Fruit fly (Drosophila melanogaster) whole organism: ENCODE data around the gene CG12224.

ENCODE experiments used
- CG8478 ChIP-seq: fragments of >200 bp; optimal IDR thresholded peaks from 2 replicates; lab custom pipeline; 2018; ENCODE audit warnings: inconsistent platforms
- Dll ChIP-seq: fragments of >200 bp; optimal IDR thresholded peaks from 2 replicates; lab custom pipeline; 2017
- EcR ChIP-seq, 2 experiments: fragments of >200 bp; optimal IDR thresholded peaks; 2 replicates each; lab custom pipeline; 2017; ENCODE audit warnings: missing biosample characterization in 2 of 2, missing genetic modification characterization in 2 of 2, missing genetic modification reagents in 2 of 2
- pan ChIP-seq: fragments of >200 bp; optimal IDR thresholded peaks from 2 replicates; lab custom pipeline; 2017
- psq ChIP-seq: fragments of >200 bp; optimal IDR thresholded peaks from 2 replicates; lab custom pipeline; 2017
- usp ChIP-seq: fragments of >200 bp; optimal IDR thresholded peaks from 2 replicates; lab custom pipeline; 2017; ENCODE audit warnings: missing biosample characterization, missing genetic modification characterization, mixed read lengths

Gene CG12224

dm6 chr3R:11981962-11982361, at the start of gene CG12224:
Gene CG12224 (minus strand): TSS chr3R:11982062.
- TF ChIP-seq pan (lab: Kevin White, UChicago) (no peak), psq (no peak), CG8478 (lab: Kevin White, UChicago) (no peak), EcR (GFP tag; optimal IDR thresholded peaks at IDR 0.05; lab: Kevin White, UChicago) (no peak), usp (GFP tag; lab: Kevin White, UChicago) (no peak), Dll (no peak)

dm6 chr3R:12031657-12032056, 49.8 kb upstream of the CG12224 start, which contains the start of the genes CG31358, CG42504 and CG42505:
Gene CG31358 (minus strand): TSS chr3R:12031757.
Gene CG42504 (minus strand): TSS chr3R:12031757.
Gene CG42505 (minus strand): TSS chr3R:12031757.
- TF ChIP-seq Dll, result no peak
- TF ChIP-seq CG8478 (lab: Kevin White, UChicago), result no peak
- no peak for TF ChIP-seq pan (lab: Kevin White, UChicago)
- no peak for TF ChIP-seq usp (GFP tag; lab: Kevin White, UChicago)
- TF ChIP-seq EcR (GFP tag; optimal IDR thresholded peaks at IDR 0.05; lab: Kevin White, UChicago), result no peak
- TF ChIP-seq psq, result no peak

- TF ChIP-seq pan (lab: Kevin White, UChicago), result no peak
- TF ChIP-seq Dll, result no peak
- no peak for TF ChIP-seq CG8478 (lab: Kevin White, UChicago)
- no peak for TF ChIP-seq usp (GFP tag; lab: Kevin White, UChicago)
- no peak for TF ChIP-seq psq
- TF ChIP-seq EcR (GFP tag; optimal IDR thresholded peaks at IDR 0.05; lab: Kevin White, UChicago), result no peak
Observed at dm6 chr3R:12020987-12021386, 39.1 kb upstream of the CG12224 start.

- TF ChIP-seq pan (lab: Kevin White, UChicago), result no peak
Observed at dm6 chr3R:12016828-12017280, 35.0 kb upstream of the CG12224 start, which contains the start of the genes DCAF12 and Spt3. Gene DCAF12 (minus strand): TSS chr3R:12017031. Gene Spt3 (plus strand): TSS chr3R:12017156.

- no peak for TF ChIP-seq Dll
- no peak for TF ChIP-seq pan (lab: Kevin White, UChicago)
- no peak for TF ChIP-seq psq
- TF ChIP-seq usp (GFP tag; lab: Kevin White, UChicago), result no peak
- no peak for TF ChIP-seq CG8478 (lab: Kevin White, UChicago)
Observed at dm6 chr3R:12010202-12010824, 28.5 kb upstream of the CG12224 start, which contains the start of the genes KLHL18 and GCC185. Gene KLHL18 (minus strand): TSS chr3R:12010434. Gene GCC185 (plus strand): TSS chr3R:12010772.

dm6 chr3R:12006417-12006816, 24.6 kb upstream of the CG12224 start:
- TF ChIP-seq psq (no peak), CG8478 (lab: Kevin White, UChicago) (no peak), Dll (no peak), EcR (GFP tag; optimal IDR thresholded peaks at IDR 0.05; lab: Kevin White, UChicago) (no peak), usp (GFP tag; lab: Kevin White, UChicago) (no peak), pan (lab: Kevin White, UChicago) (no peak)

dm6 chr3R:12005417-12005816, 23.6 kb upstream of the CG12224 start, which contains the start of gene Tk:
Gene Tk (minus strand): TSS chr3R:12005473.
- TF ChIP-seq EcR (GFP tag; optimal IDR thresholded peaks at IDR 0.05; lab: Kevin White, UChicago), result no peak
- no peak for TF ChIP-seq usp (GFP tag; lab: Kevin White, UChicago)
- TF ChIP-seq CG8478 (lab: Kevin White, UChicago), result no peak
- TF ChIP-seq Dll, result no peak
- no peak for TF ChIP-seq pan (lab: Kevin White, UChicago)
- no peak for TF ChIP-seq psq

dm6 chr3R:11999074-11999473, 17.2 kb upstream of the CG12224 start, which contains the start of gene Ect3:
Gene Ect3 (plus strand): TSS chr3R:11999278.
- TF ChIP-seq Dll, result no peak

dm6 chr3R:11998130-11998529, 16.3 kb upstream of the CG12224 start:
- TF ChIP-seq psq (no peak), CG8478 (lab: Kevin White, UChicago) (no peak), Dll (no peak), pan (lab: Kevin White, UChicago) (no peak), usp (GFP tag; lab: Kevin White, UChicago) (no peak), EcR (GFP tag; optimal IDR thresholded peaks at IDR 0.05; lab: Kevin White, UChicago) (no peak)

dm6 chr3R:11992934-11993670, 11.2 kb upstream of the CG12224 start, which contains the start of gene mfas:
Gene mfas (minus strand): TSS chr3R:11993315.
- TF ChIP-seq psq (no peak), pan (lab: Kevin White, UChicago) (no peak), usp (GFP tag; lab: Kevin White, UChicago) (no peak), CG8478 (lab: Kevin White, UChicago) (no peak), Dll (no peak), EcR (GFP tag; optimal IDR thresholded peaks at IDR 0.05; lab: Kevin White, UChicago) (no peak)

dm6 chr3R:11991538-11992164, 9.8 kb upstream of the CG12224 start:
- no peak for TF ChIP-seq pan (lab: Kevin White, UChicago)
- TF ChIP-seq EcR (GFP tag; optimal IDR thresholded peaks at IDR 0.05; lab: Kevin White, UChicago), result no peak
- TF ChIP-seq usp (GFP tag; lab: Kevin White, UChicago), result no peak
- no peak for TF ChIP-seq psq
- TF ChIP-seq CG8478 (lab: Kevin White, UChicago), result no peak

- TF ChIP-seq CG8478 (lab: Kevin White, UChicago) (no peak), Dll (no peak), psq (no peak), usp (GFP tag; lab: Kevin White, UChicago) (no peak), pan (lab: Kevin White, UChicago) (no peak)
Observed at dm6 chr3R:11989996-11990395, 8.1 kb upstream of the CG12224 start.
